Worm (Caenorhabditis elegans) whole organism, midembryonic: ENCODE measurements around the gene srv-25.

Experiments
- cog-1 ChIP-seq: sonication (generic microtip); optimal IDR thresholded peaks from 2 replicates; lab custom pipeline; 2016; ENCODE audit warnings: missing genetic modification characterization, missing compliant biosample characterization
- flt-1 ChIP-seq: fragments of 200-800 bp; sonication (Bioruptor generic); IDR thresholded peaks from 2 replicates; pipeline ENCODE4 v1.3.6; 2022; ENCODE audit warnings: missing genetic modification characterization, missing compliant biosample characterization
- ref-1 ChIP-seq: fragments of 200-800 bp; sonication (Bioruptor generic); conservative IDR thresholded peaks from 2 replicates; pipeline ENCODE4 v1.3.6; 2022; ENCODE audit warnings: missing genetic modification reagents, missing genetic modification characterization, missing compliant biosample characterization
- tab-1 ChIP-seq: fragments of 200-800 bp; sonication (Bioruptor generic); IDR thresholded peaks from 2 replicates; pipeline ENCODE4 v1.3.6; 2022; ENCODE audit warnings: missing genetic modification characterization, missing compliant biosample characterization
- ztf-23 ChIP-seq: fragments of 200-800 bp; sonication (Bioruptor generic); IDR thresholded peaks from 2 replicates; pipeline ENCODE4 v1.3.6; 2022; ENCODE audit warnings: missing genetic modification reagents, missing genetic modification characterization, missing compliant biosample characterization

DNA sequence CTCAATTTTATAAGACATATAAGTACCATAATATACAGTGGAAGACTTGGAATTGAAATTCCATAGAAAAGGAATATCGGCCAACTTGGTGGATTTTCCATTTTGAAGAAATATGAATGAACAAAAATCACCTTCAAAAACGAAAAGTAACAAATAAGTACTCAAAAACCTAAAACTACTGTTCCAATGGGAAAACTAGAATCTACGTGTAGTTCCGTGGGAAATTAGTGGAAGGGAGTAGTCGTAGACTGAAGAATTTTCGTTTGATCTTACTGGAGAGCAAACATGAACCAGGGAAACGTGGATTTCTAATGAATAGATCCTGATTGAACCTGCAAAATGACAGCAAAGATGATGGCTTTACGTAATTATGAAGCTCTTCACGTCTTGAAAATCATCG is 31.6 kb downstream of the srv-25 start, which contains the start of gene srv-31:
- TF ChIP-seq ztf-23 (no peak), flt-1 (GFP tag; lab: Robert Waterston, UW) (no peak), tab-1 (GFP tag; lab: Robert Waterston, UW) (no peak), cog-1 (tag; lab: Kevin White, UChicago) (no peak), ref-1 (no peak)
